Fruit fly (Drosophila melanogaster): ENCODE data around the gene mthl2.

DNA sequence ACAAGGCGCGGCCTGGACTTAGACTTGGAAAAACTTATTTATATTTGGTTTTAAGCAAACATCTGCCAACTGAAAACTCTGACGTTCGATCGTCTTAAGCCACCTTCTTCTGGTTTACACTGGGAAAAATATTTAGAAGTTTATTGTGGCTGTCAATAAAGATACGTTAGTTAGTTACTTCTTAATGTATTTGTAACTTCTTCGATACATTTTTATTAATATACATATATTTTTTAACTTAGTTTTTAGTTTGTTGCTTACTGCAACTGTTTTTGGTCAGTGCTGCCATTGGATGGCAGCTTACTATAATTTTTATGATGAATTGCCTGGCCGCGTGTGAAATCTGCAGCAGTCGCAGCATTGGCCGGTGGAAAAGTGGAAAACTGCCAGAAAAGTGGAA is 4.9 kb downstream of the mthl2 start:
- no peak for TF ChIP-seq Myc (optimal IDR thresholded peaks at IDR 0.05)
- no peak for TF ChIP-seq ttk (optimal IDR thresholded peaks at IDR 0.05)
- TF ChIP-seq psq (optimal IDR thresholded peaks at IDR 0.05): no peak
- no peak for TF ChIP-seq insv (optimal IDR thresholded peaks at IDR 0.05)
- no peak for TF ChIP-seq h (optimal IDR thresholded peaks at IDR 0.05)
- no peak for TF ChIP-seq Sin3A (optimal IDR thresholded peaks at IDR 0.05)

Data from Kc167 (cell line).